Worm (Caenorhabditis elegans) whole organism, midembryonic: Measurements from ENCODE around the gene ZC513.14.

Source experiments
- T22C8.4 ChIP-seq: fragments of 200-800 bp; sonication (Bioruptor generic); IDR thresholded peaks from 2 replicates; pipeline ENCODE4 v1.3.6; 2022; ENCODE audit warnings: missing genetic modification characterization, missing compliant biosample characterization
- cog-1 ChIP-seq: sonication (generic microtip); optimal IDR thresholded peaks from 2 replicates; lab custom pipeline; 2016; ENCODE audit warnings: missing genetic modification characterization, missing compliant biosample characterization
- flt-1 ChIP-seq: fragments of 200-800 bp; sonication (Bioruptor generic); IDR thresholded peaks from 2 replicates; pipeline ENCODE4 v1.3.6; 2022; ENCODE audit warnings: missing genetic modification characterization, missing compliant biosample characterization
- klf-2 ChIP-seq: fragments of 200-800 bp; sonication (Bioruptor generic); conservative IDR thresholded peaks from 2 replicates; pipeline ENCODE4 v1.3.6; 2022; ENCODE audit warnings: missing genetic modification reagents, missing genetic modification characterization, missing compliant biosample characterization
- ztf-23 ChIP-seq: fragments of 200-800 bp; sonication (Bioruptor generic); IDR thresholded peaks from 2 replicates; pipeline ENCODE4 v1.3.6; 2022; ENCODE audit warnings: missing genetic modification reagents, missing genetic modification characterization, missing compliant biosample characterization

DNA sequence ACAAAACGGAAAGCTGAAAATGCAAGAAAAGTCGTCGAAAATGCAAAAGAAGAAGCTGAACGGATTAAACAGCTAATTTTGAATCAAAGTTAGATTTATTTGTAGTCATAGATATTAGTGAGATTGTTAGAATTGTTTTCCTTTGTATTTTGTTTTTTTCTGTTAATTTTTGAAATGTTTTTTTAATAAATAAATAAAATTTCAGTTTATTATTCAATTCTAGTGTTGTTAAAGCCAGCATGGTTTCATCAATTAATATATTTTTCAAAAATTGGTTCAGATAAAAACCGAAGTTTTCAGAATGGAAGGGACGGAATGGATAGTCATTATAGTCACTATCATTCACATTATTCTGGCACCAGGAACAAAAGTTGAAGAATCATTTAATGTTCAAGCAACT, 1.0 kb downstream of the ZC513.14 start, which contains the start of gene algn-12:
- no peak for TF ChIP-seq T22C8.4 (GFP tag; lab: Robert Waterston, UW)
- TF ChIP-seq klf-2 (GFP tag; lab: Robert Waterston, UW) = no peak
- TF ChIP-seq flt-1 (GFP tag; lab: Robert Waterston, UW) = no peak
- no peak for TF ChIP-seq ztf-23 (GFP tag; lab: Robert Waterston, UW)
- no peak for TF ChIP-seq cog-1 (tag; lab: Kevin White, UChicago)
